Worm (Caenorhabditis elegans) whole organism, mixed stage, embryonic: ENCODE results near the gene ZK1193.2.

Experiments
- M03D4.4 ChIP-seq: sonication (generic microtip); optimal IDR thresholded peaks from 2 replicates; lab custom pipeline; 2017; ENCODE audit warnings: mild to moderate bottlenecking, missing genetic modification characterization, missing compliant biosample characterization
- bed-3 ChIP-seq: fragments of 200-800 bp; sonication (Bioruptor generic); optimal IDR thresholded peaks from 3 replicates; lab custom pipeline; 2018; ENCODE audit warnings: mild to moderate bottlenecking, missing genetic modification characterization, moderate library complexity, missing compliant biosample characterization
- blmp-1 ChIP-seq: fragments of 150-350 bp; optimal IDR thresholded peaks from 2 replicates; lab custom pipeline; 2014; ENCODE audit warnings: missing biosample characterization, missing genetic modification characterization
- ceh-39 ChIP-seq: fragments of 150-350 bp; optimal IDR thresholded peaks from 2 replicates; lab custom pipeline; 2014; ENCODE audit warnings: missing biosample characterization, missing genetic modification characterization
- ceh-43 ChIP-seq: fragments of 200-800 bp; sonication (Bioruptor generic); optimal IDR thresholded peaks from 2 replicates; lab custom pipeline; 2018; ENCODE audit warnings: mild to moderate bottlenecking, missing genetic modification characterization, moderate library complexity, missing compliant biosample characterization
- ceh-83 ChIP-seq: fragments of 200-800 bp; sonication (Bioruptor generic); optimal IDR thresholded peaks from 2 replicates; lab custom pipeline; 2018; ENCODE audit warnings: mild to moderate bottlenecking, missing genetic modification characterization, missing compliant biosample characterization
- ces-1 ChIP-seq: fragments of 150-350 bp; optimal IDR thresholded peaks from 2 replicates; lab custom pipeline; 2014; ENCODE audit warnings: missing biosample characterization, missing genetic modification reagents, missing genetic modification characterization
- cnd-1 ChIP-seq: fragments of 200-800 bp; sonication (Bioruptor generic); optimal IDR thresholded peaks from 2 replicates; lab custom pipeline; 2018; ENCODE audit warnings: mild to moderate bottlenecking, missing genetic modification characterization, missing compliant biosample characterization
- drap-1 ChIP-seq: fragments of 200-800 bp; sonication (Bioruptor generic); optimal IDR thresholded peaks from 3 replicates; lab custom pipeline; 2018; ENCODE audit warnings: mild to moderate bottlenecking, missing genetic modification characterization, missing compliant biosample characterization
- elt-1 ChIP-seq: sonication (generic microtip); optimal IDR thresholded peaks from 2 replicates; lab custom pipeline; 2017; ENCODE audit warnings: missing genetic modification characterization, mild to moderate bottlenecking, missing compliant biosample characterization, antibody characterized with exemption, moderate library complexity, borderline replicate concordance; ENCODE audit not compliant: insufficient read depth
- elt-3 ChIP-seq: fragments of 150-350 bp; optimal IDR thresholded peaks from 2 replicates; lab custom pipeline; 2014; ENCODE audit warnings: missing biosample characterization, missing genetic modification characterization
- flh-1 ChIP-seq: fragments of 200-800 bp; sonication (Bioruptor generic); optimal IDR thresholded peaks from 2 replicates; lab custom pipeline; 2018; ENCODE audit warnings: mild to moderate bottlenecking, missing genetic modification characterization, moderate library complexity, missing compliant biosample characterization
- ham-2 ChIP-seq: fragments of 200-800 bp; sonication (Bioruptor generic); optimal IDR thresholded peaks from 2 replicates; lab custom pipeline; 2018; ENCODE audit warnings: mild to moderate bottlenecking, missing genetic modification characterization, missing compliant biosample characterization
- hlh-1 ChIP-seq: fragments of 150-350 bp; optimal IDR thresholded peaks from 2 replicates; lab custom pipeline; 2014; ENCODE audit warnings: missing biosample characterization, missing genetic modification reagents, missing genetic modification characterization
- lin-13 ChIP-seq: fragments of 150-350 bp; optimal IDR thresholded peaks from 2 replicates; lab custom pipeline; 2014; ENCODE audit warnings: missing biosample characterization, missing genetic modification characterization
- lin-32 ChIP-seq: fragments of 200-800 bp; sonication (Bioruptor generic); optimal IDR thresholded peaks from 2 replicates; lab custom pipeline; 2018; ENCODE audit warnings: mild to moderate bottlenecking, missing genetic modification characterization, missing compliant biosample characterization
- lsy-2 ChIP-seq: fragments of 150-350 bp; optimal IDR thresholded peaks from 2 replicates; lab custom pipeline; 2014; ENCODE audit warnings: missing biosample characterization, missing genetic modification characterization
- mab-5 ChIP-seq: fragments of 150-350 bp; optimal IDR thresholded peaks from 2 replicates; lab custom pipeline; 2014; ENCODE audit warnings: missing biosample characterization, missing genetic modification characterization
- mep-1 ChIP-seq: fragments of 150-350 bp; optimal IDR thresholded peaks from 2 replicates; lab custom pipeline; 2017; ENCODE audit warnings: missing biosample characterization, missing genetic modification reagents, missing genetic modification characterization, inconsistent platforms
- mls-2 ChIP-seq: sonication (generic microtip); optimal IDR thresholded peaks from 2 replicates; lab custom pipeline; 2016; ENCODE audit warnings: mild to moderate bottlenecking, missing genetic modification characterization, moderate library complexity, missing compliant biosample characterization
- nhr-12 ChIP-seq: fragments of 150-350 bp; optimal IDR thresholded peaks from 2 replicates; lab custom pipeline; 2014; ENCODE audit warnings: missing biosample characterization, missing genetic modification characterization
- nhr-2 ChIP-seq: fragments of 150-350 bp; optimal IDR thresholded peaks from 2 replicates; lab custom pipeline; 2014; ENCODE audit warnings: missing biosample characterization, missing genetic modification characterization
- nhr-237 ChIP-seq: fragments of 150-350 bp; optimal IDR thresholded peaks from 2 replicates; lab custom pipeline; 2014; ENCODE audit warnings: missing biosample characterization, missing genetic modification characterization
- nhr-28 ChIP-seq: fragments of 150-350 bp; optimal IDR thresholded peaks from 2 replicates; lab custom pipeline; 2014; ENCODE audit warnings: missing biosample characterization, missing genetic modification characterization
- nhr-76 ChIP-seq: sonication (generic microtip); optimal IDR thresholded peaks from 2 replicates; lab custom pipeline; 2017; ENCODE audit warnings: missing biosample characterization, missing genetic modification characterization
- pha-4 ChIP-seq: fragments of 150-350 bp; optimal IDR thresholded peaks from 2 replicates; lab custom pipeline; 2018; ENCODE audit warnings: missing biosample characterization, missing genetic modification reagents, missing genetic modification characterization
- sem-2 ChIP-seq: fragments of 200-800 bp; sonication (Bioruptor generic); optimal IDR thresholded peaks from 2 replicates; lab custom pipeline; 2018; ENCODE audit warnings: mild to moderate bottlenecking, missing genetic modification characterization, missing compliant biosample characterization
- snpc-4 ChIP-seq: fragments of 150-350 bp; optimal IDR thresholded peaks from 2 replicates; lab custom pipeline; 2014; ENCODE audit warnings: missing biosample characterization, missing genetic modification characterization
- sptf-1 ChIP-seq: sonication (generic microtip); optimal IDR thresholded peaks from 2 replicates; lab custom pipeline; 2017; ENCODE audit warnings: mild to moderate bottlenecking, missing genetic modification characterization, moderate library complexity, missing compliant biosample characterization
- tbx-8 ChIP-seq: fragments of 200-800 bp; sonication (Bioruptor generic); optimal IDR thresholded peaks from 2 replicates; lab custom pipeline; 2018; ENCODE audit warnings: mild to moderate bottlenecking, missing genetic modification characterization, moderate library complexity, missing compliant biosample characterization
- unc-120 ChIP-seq: sonication (generic microtip); optimal IDR thresholded peaks from 2 replicates; lab custom pipeline; 2017; ENCODE audit warnings: missing genetic modification characterization, missing compliant biosample characterization; ENCODE audit not compliant: poor library complexity, severe bottlenecking
- unc-39 ChIP-seq: fragments of 150-350 bp; optimal IDR thresholded peaks from 2 replicates; lab custom pipeline; 2014; ENCODE audit warnings: missing biosample characterization, missing genetic modification characterization
- unc-62 ChIP-seq: fragments of 150-350 bp; optimal IDR thresholded peaks from 2 replicates; lab custom pipeline; 2014; ENCODE audit warnings: missing biosample characterization, missing genetic modification reagents, missing genetic modification characterization
- zip-8 ChIP-seq: fragments of 150-350 bp; optimal IDR thresholded peaks from 2 replicates; lab custom pipeline; 2014; ENCODE audit warnings: missing biosample characterization, missing genetic modification characterization
- ztf-11 ChIP-seq: fragments of 150-350 bp; optimal IDR thresholded peaks from 2 replicates; lab custom pipeline; 2014; ENCODE audit warnings: missing biosample characterization, missing genetic modification characterization

The ZK1193.2 gene

ce11 chrX:431596-431995 lies 6.2 kb upstream of the ZK1193.2 start:
- no peak for TF ChIP-seq drap-1 (GFP tag; lab: Kevin White, UChicago)
- no peak for TF ChIP-seq zip-8
- peak; percentile 13 for TF ChIP-seq ham-2
- no peak for TF ChIP-seq M03D4.4 (tag; lab: Kevin White, UChicago)
- peak; percentile 29 for TF ChIP-seq pha-4 (tag; lab: Kevin White, UChicago)
- TF ChIP-seq nhr-237 (tag; lab: Kevin White, UChicago) = no peak
- peak; percentile 35 for TF ChIP-seq lsy-2 (tag; lab: Kevin White, UChicago)

ce11 chrX:423757-424156 lies 1.7 kb downstream of the ZK1193.2 start:
- TF ChIP-seq mls-2 (tag; lab: Kevin White, UChicago) = no peak
- no peak for TF ChIP-seq elt-1
- no peak for TF ChIP-seq pha-4 (tag; lab: Kevin White, UChicago)
- no peak for TF ChIP-seq tbx-8
- no peak for TF ChIP-seq sptf-1
- TF ChIP-seq ceh-43 (GFP tag; lab: Kevin White, UChicago) = no peak
- TF ChIP-seq lin-32 (GFP tag; lab: Kevin White, UChicago) = no peak

- TF ChIP-seq lin-32 (GFP tag; lab: Kevin White, UChicago) (no peak), drap-1 (GFP tag; lab: Kevin White, UChicago) (no peak), snpc-4 (tag; lab: Kevin White, UChicago) (no peak), zip-8 (no peak), lin-13 (no peak), pha-4 (tag; lab: Kevin White, UChicago) (no peak), lsy-2 (tag; lab: Kevin White, UChicago) (no peak), elt-1 (no peak), nhr-237 (tag; lab: Kevin White, UChicago) (no peak), unc-62 (GFP tag; lab: Kevin White, UChicago) (no peak), unc-39 (tag; lab: Kevin White, UChicago) (no peak), nhr-76 (tag; lab: Kevin White, UChicago) (no peak), cnd-1 (no peak), mep-1 (no peak), mls-2 (tag; lab: Kevin White, UChicago) (no peak)
These were observed 3.4 kb downstream of the ZK1193.2 start for ce11 chrX:421785-422657.

- no peak for TF ChIP-seq nhr-76 (tag; lab: Kevin White, UChicago)
- TF ChIP-seq mep-1 = no peak
- TF ChIP-seq snpc-4 (tag; lab: Kevin White, UChicago) = no peak
- TF ChIP-seq, all 35 proteins: peak for 0
These were observed 4.0 kb downstream of the ZK1193.2 start, which contains the start of gene col-19 for ce11 chrX:421407-421784. col-19 (plus strand) TSS chrX:421707.

ce11 chrX:410073-410572 lies 15.3 kb downstream of the ZK1193.2 start:
- TF ChIP-seq nhr-2 (tag; lab: Kevin White, UChicago) (peak; percentile 24), unc-39 (tag; lab: Kevin White, UChicago) (peak; percentile 75), unc-120 (tag; lab: Kevin White, UChicago) (peak; percentile 87), mls-2 (tag; lab: Kevin White, UChicago) (peak; percentile 96), mab-5 (tag; lab: Kevin White, UChicago) (peak; percentile 38), lsy-2 (tag; lab: Kevin White, UChicago) (peak; percentile 39), blmp-1 (no peak), nhr-12 (tag; lab: Kevin White, UChicago) (no peak), nhr-237 (tag; lab: Kevin White, UChicago) (peak; percentile 88), ces-1 (GFP tag; lab: Kevin White, UChicago) (peak; percentile 88), sptf-1 (peak; percentile 93), pha-4 (tag; lab: Kevin White, UChicago) (peak; percentile 77), elt-1 (no peak), nhr-28 (peak; percentile 58), mep-1 (peak; percentile 86), ham-2 (peak; percentile 95), hlh-1 (tag; lab: Kevin White, UChicago) (peak; percentile 24), sem-2 (GFP tag; lab: Kevin White, UChicago) (peak; percentile 84), ceh-83 (GFP tag; lab: Kevin White, UChicago) (peak; percentile 91), ztf-11 (tag; lab: Kevin White, UChicago) (peak; percentile 74), unc-62 (GFP tag; lab: Kevin White, UChicago) (peak; percentile 57), nhr-76 (tag; lab: Kevin White, UChicago) (peak; percentile 41), cnd-1 (peak; percentile 87), flh-1 (GFP tag; lab: Kevin White, UChicago) (peak; percentile 73), M03D4.4 (tag; lab: Kevin White, UChicago) (peak; percentile 90), ceh-39 (tag; lab: Kevin White, UChicago) (peak; percentile 4), bed-3 (GFP tag; lab: Kevin White, UChicago) (peak; percentile 75), zip-8 (no peak), lin-32 (GFP tag; lab: Kevin White, UChicago) (peak; percentile 85), ceh-43 (GFP tag; lab: Kevin White, UChicago) (peak; percentile 80), elt-3 (peak; percentile 9), lin-13 (peak; percentile 40), drap-1 (GFP tag; lab: Kevin White, UChicago) (peak; percentile 94), tbx-8 (peak; percentile 75), snpc-4 (tag; lab: Kevin White, UChicago) (no peak)
